Worm (Caenorhabditis elegans): ENCODE data around the gene mab-7.

Gene mab-7

ce11 chrX:863478-863877, 34.4 kb downstream of the mab-7 start, which contains the start of gene cdo-1:
TSS of gene cdo-1 (minus strand) at chrX:863578.
- no peak for TF ChIP-seq gei-17 (GFP tag; optimal IDR thresholded peaks at IDR 0.05)
- no peak for TF ChIP-seq rec-8 (tag; optimal IDR thresholded peaks at IDR 0.05)
- TF ChIP-seq let-526 (GFP tag; IDR thresholded peaks at IDR 0.05): no peak

- no peak for TF ChIP-seq egl-18 (GFP tag; IDR thresholded peaks at IDR 0.05)
These were observed 36.5 kb downstream of the mab-7 start for ce11 chrX:861378-861777.

ce11 chrX:859401-859800, 38.4 kb downstream of the mab-7 start, which contains the start of gene F56F10.2:
TSS of gene F56F10.2 (plus strand) at chrX:859615.
- no peak for TF ChIP-seq ceh-91 (GFP tag; IDR thresholded peaks at IDR 0.05)
- TF ChIP-seq madf-10 (tag; optimal IDR thresholded peaks at IDR 0.05): no peak
- no peak for TF ChIP-seq B0336.3 (GFP tag; IDR thresholded peaks at IDR 0.05)
- no peak for TF ChIP-seq ztf-26 (tag; optimal IDR thresholded peaks at IDR 0.05)
- TF ChIP-seq pbrm-1 (GFP tag; IDR thresholded peaks at IDR 0.05): no peak
- no peak for TF ChIP-seq xnd-1 (tag; optimal IDR thresholded peaks at IDR 0.05)
- TF ChIP-seq F57A8.1 (GFP tag; optimal IDR thresholded peaks at IDR 0.05): no peak
- TF ChIP-seq mel-28 (tag; optimal IDR thresholded peaks at IDR 0.05; ENCODE audit: borderline replicate concordance): no peak
- TF ChIP-seq pha-4 (tag; optimal IDR thresholded peaks at IDR 0.05): no peak
- no peak for TF ChIP-seq chd-7 (tag; optimal IDR thresholded peaks at IDR 0.05)
- no peak for TF ChIP-seq ceh-79 (tag; optimal IDR thresholded peaks at IDR 0.05)
- no peak for TF ChIP-seq egrh-3 (GFP tag; IDR thresholded peaks at IDR 0.05)
- no peak for TF ChIP-seq rpc-1 (optimal IDR thresholded peaks at IDR 0.05)
- no peak for TF ChIP-seq rpc-1 (tag; optimal IDR thresholded peaks at IDR 0.05)
- no peak for TF ChIP-seq nhr-80 (tag; optimal IDR thresholded peaks at IDR 0.05)
- no peak for TF ChIP-seq K12H6.12 (tag; optimal IDR thresholded peaks at IDR 0.05)
- no peak for TF ChIP-seq rcor-1 (GFP tag; IDR thresholded peaks at IDR 0.05)
- TF ChIP-seq Y67H2A.10 (GFP tag; conservative IDR thresholded peaks at IDR 0.05): no peak
- TF ChIP-seq Y95B8A.8 (GFP tag; IDR thresholded peaks at IDR 0.05): no peak

- no peak for TF ChIP-seq xnd-1 (tag; optimal IDR thresholded peaks at IDR 0.05)
- TF ChIP-seq madf-3 (GFP tag; IDR thresholded peaks at IDR 0.05): 0 out of 2 replicates have a peak, but pooled peaks have one; percentile 32
- 0 out of 2 replicates have a peak, but pooled peaks have one; percentile 30 for TF ChIP-seq hsf-1 (GFP tag; IDR thresholded peaks at IDR 0.05)
These were observed 40.2 kb downstream of the mab-7 start for ce11 chrX:857658-858057.

ce11 chrX:853604-854003, 44.2 kb downstream of the mab-7 start:
- no peak for TF ChIP-seq nhr-80 (tag; optimal IDR thresholded peaks at IDR 0.05)
- TF ChIP-seq snpc-1.3 (tag; optimal IDR thresholded peaks at IDR 0.05; ENCODE audit: insufficient read depth): no peak
- no peak for TF ChIP-seq efl-1 (GFP tag; optimal IDR thresholded peaks at IDR 0.05)
- TF ChIP-seq F39B2.1 (GFP tag; IDR thresholded peaks at IDR 0.05): no peak
- TF ChIP-seq mes-4 (tag; optimal IDR thresholded peaks at IDR 0.05): no peak
- no peak for TF ChIP-seq athp-1 (tag; optimal IDR thresholded peaks at IDR 0.05)
- no peak for TF ChIP-seq egl-44 (GFP tag; IDR thresholded peaks at IDR 0.05)
- TF ChIP-seq rec-8 (tag; optimal IDR thresholded peaks at IDR 0.05): no peak
- TF ChIP-seq somi-1 (GFP tag; optimal IDR thresholded peaks at IDR 0.05): no peak
- TF ChIP-seq ztf-22 (GFP tag; optimal IDR thresholded peaks at IDR 0.05): no peak
- TF ChIP-seq ceh-27 (GFP tag; optimal IDR thresholded peaks at IDR 0.05): no peak
- no peak for TF ChIP-seq gei-17 (GFP tag; optimal IDR thresholded peaks at IDR 0.05)
- TF ChIP-seq xnd-1 (tag; optimal IDR thresholded peaks at IDR 0.05): no peak
- no peak for TF ChIP-seq hrde-1 (tag; optimal IDR thresholded peaks at IDR 0.05; ENCODE audit: borderline replicate concordance)
- TF ChIP-seq nhr-90 (tag; optimal IDR thresholded peaks at IDR 0.05): no peak
- no peak for TF ChIP-seq F37B4.10 (GFP tag; IDR thresholded peaks at IDR 0.05)
- TF ChIP-seq madf-6 (GFP tag; IDR thresholded peaks at IDR 0.05): no peak
- TF ChIP-seq hlh-12 (tag; optimal IDR thresholded peaks at IDR 0.05): no peak
- TF ChIP-seq chd-7 (tag; optimal IDR thresholded peaks at IDR 0.05): no peak
- no peak for TF ChIP-seq F10E7.11 (tag; optimal IDR thresholded peaks at IDR 0.05)
